Worm (Caenorhabditis elegans) whole organism, L4 larva: Measurements from ENCODE around the gene K06H6.1.

ENCODE experiments used
- F37D6.2 ChIP-seq: sonication (generic microtip); optimal IDR thresholded peaks from 2 replicates; lab custom pipeline; 2016; ENCODE audit warnings: mild to moderate bottlenecking, missing genetic modification characterization, missing compliant biosample characterization
- R02D3.7 ChIP-seq: fragments of 150-350 bp; sonication (generic microtip); optimal IDR thresholded peaks from 3 replicates; lab custom pipeline; 2014; ENCODE audit warnings: missing biosample characterization, missing genetic modification characterization
- Y5F2A.4 ChIP-seq: fragments of 200-800 bp; sonication (Bioruptor generic); optimal IDR thresholded peaks from 2 replicates; lab custom pipeline; 2018; ENCODE audit warnings: mild to moderate bottlenecking, missing genetic modification characterization, missing compliant biosample characterization
- aha-1 ChIP-seq: fragments of 150-350 bp; peaks from one replicate; lab custom pipeline; 2014; ENCODE audit warnings: missing biosample characterization, missing genetic modification characterization
- aly-2 ChIP-seq: sonication (generic microtip); optimal IDR thresholded peaks from 2 replicates; lab custom pipeline; 2018; ENCODE audit warnings: missing biosample characterization, missing genetic modification characterization
- ama-1 ChIP-seq: fragments of 150-350 bp; optimal IDR thresholded peaks from 2 replicates; lab custom pipeline; 2014; ENCODE audit warnings: inconsistent platforms, mixed read lengths
- ceh-32 ChIP-seq: sonication (generic microtip); optimal IDR thresholded peaks from 2 replicates; lab custom pipeline; 2016; ENCODE audit warnings: mild to moderate bottlenecking, missing genetic modification characterization, missing compliant biosample characterization; ENCODE audit not compliant: poor library complexity
- ceh-44 ChIP-seq: fragments of 200-800 bp; sonication (Bioruptor generic); IDR thresholded peaks from 2 replicates; pipeline ENCODE4 v1.3.6; 2022; ENCODE audit warnings: missing genetic modification reagents, missing genetic modification characterization, missing compliant biosample characterization
- ces-1 ChIP-seq: fragments of 150-350 bp; sonication (generic microtip); optimal IDR thresholded peaks from 4 replicates; lab custom pipeline; 2014; ENCODE audit warnings: missing biosample characterization, missing genetic modification reagents, missing genetic modification characterization
- daf-16 ChIP-seq, 3 experiments: sonication (generic microtip); optimal IDR thresholded peaks; 2 replicates each; lab custom pipeline; 2016 to 2017; ENCODE audit warnings: missing genetic modification characterization in 3 of 3, missing genetic modification reagents in 3 of 3, mild to moderate bottlenecking in 2 of 3, missing compliant biosample characterization in 2 of 3, missing biosample characterization in 1 of 3, moderate library complexity in 1 of 3
- daf-8 ChIP-seq: fragments of 200-800 bp; sonication (Bioruptor generic); IDR thresholded peaks from 2 replicates; pipeline ENCODE4 v1.3.6; 2022; ENCODE audit warnings: missing genetic modification characterization, missing compliant biosample characterization
- gei-8 ChIP-seq: fragments of 200-800 bp; sonication (Bioruptor generic); optimal IDR thresholded peaks from 2 replicates; lab custom pipeline; 2018; ENCODE audit warnings: mild to moderate bottlenecking, missing genetic modification characterization, missing compliant biosample characterization
- hlh-11 ChIP-seq: fragments of 200-800 bp; sonication (Bioruptor generic); optimal IDR thresholded peaks from 2 replicates; lab custom pipeline; 2018; ENCODE audit warnings: mild to moderate bottlenecking, missing genetic modification characterization, missing compliant biosample characterization
- hlh-30 ChIP-seq: sonication (generic microtip); optimal IDR thresholded peaks from 2 replicates; lab custom pipeline; 2017; ENCODE audit warnings: antibody characterized with exemption, mild to moderate bottlenecking, missing genetic modification characterization, missing compliant biosample characterization; ENCODE audit not compliant: insufficient read depth
- hmg-1.1 ChIP-seq: fragments of 200-800 bp; sonication (Bioruptor generic); IDR thresholded peaks from 2 replicates; pipeline ENCODE4 v1.3.6; 2022; ENCODE audit warnings: missing genetic modification reagents, missing genetic modification characterization, missing compliant biosample characterization
- jun-1 ChIP-seq: fragments of 150-350 bp; optimal IDR thresholded peaks from 2 replicates; lab custom pipeline; 2014; ENCODE audit warnings: missing biosample characterization, missing genetic modification reagents, missing genetic modification characterization
- lin-15B ChIP-seq: fragments of 150-350 bp; sonication (generic microtip); optimal IDR thresholded peaks from 3 replicates; lab custom pipeline; 2014; ENCODE audit warnings: missing biosample characterization, missing genetic modification characterization
- lin-39 ChIP-seq: fragments of 150-350 bp; optimal IDR thresholded peaks from 2 replicates; lab custom pipeline; 2014; ENCODE audit warnings: missing biosample characterization, missing genetic modification reagents, missing genetic modification characterization
- mdl-1 ChIP-seq, 2 experiments: fragments of 150-350 bp in 1 of 2; sonication (generic microtip) in 1 of 2; optimal IDR thresholded peaks; 2 replicates each; lab custom pipeline; 2014 to 2017; ENCODE audit warnings: missing biosample characterization in 2 of 2, missing genetic modification characterization in 2 of 2
- mep-1 ChIP-seq: fragments of 150-350 bp; sonication (generic microtip); optimal IDR thresholded peaks from 3 replicates; lab custom pipeline; 2014; ENCODE audit warnings: missing biosample characterization, missing genetic modification characterization
- mxl-3 ChIP-seq: fragments of 200-800 bp; sonication (Bioruptor generic); optimal IDR thresholded peaks from 2 replicates; lab custom pipeline; 2018; ENCODE audit warnings: mild to moderate bottlenecking, missing genetic modification characterization, missing compliant biosample characterization
- nhr-10 ChIP-seq: fragments of 150-350 bp; optimal IDR thresholded peaks from 2 replicates; lab custom pipeline; 2014; ENCODE audit warnings: missing biosample characterization, missing genetic modification characterization
- nhr-11 ChIP-seq: fragments of 150-350 bp; optimal IDR thresholded peaks from 2 replicates; lab custom pipeline; 2014; ENCODE audit warnings: missing biosample characterization, missing genetic modification characterization
- nhr-237 ChIP-seq: sonication (generic microtip); optimal IDR thresholded peaks from 2 replicates; lab custom pipeline; 2017; ENCODE audit warnings: missing biosample characterization, missing genetic modification characterization
- nhr-25 ChIP-seq: sonication (generic microtip); optimal IDR thresholded peaks from 2 replicates; lab custom pipeline; 2017; ENCODE audit warnings: missing genetic modification characterization, mild to moderate bottlenecking, missing compliant biosample characterization, antibody characterized with exemption, moderate library complexity, borderline replicate concordance; ENCODE audit not compliant: insufficient read depth
- nhr-28 ChIP-seq: fragments of 150-350 bp; optimal IDR thresholded peaks from 2 replicates; lab custom pipeline; 2014; ENCODE audit warnings: missing biosample characterization, missing genetic modification characterization
- nhr-48 ChIP-seq: sonication (generic microtip); optimal IDR thresholded peaks from 2 replicates; lab custom pipeline; 2016; ENCODE audit warnings: mild to moderate bottlenecking, missing genetic modification characterization, missing compliant biosample characterization
- nhr-76 ChIP-seq: fragments of 150-350 bp; optimal IDR thresholded peaks from 2 replicates; lab custom pipeline; 2014; ENCODE audit warnings: missing biosample characterization, missing genetic modification characterization
- nhr-77 ChIP-seq: fragments of 150-350 bp; optimal IDR thresholded peaks from 2 replicates; lab custom pipeline; 2014; ENCODE audit warnings: missing biosample characterization, missing genetic modification characterization
- set-16 ChIP-seq: fragments of 200-800 bp; sonication (Bioruptor generic); IDR thresholded peaks from 2 replicates; pipeline ENCODE4 v1.3.6; 2022; ENCODE audit warnings: missing genetic modification reagents, missing genetic modification characterization, missing compliant biosample characterization
- skn-1 ChIP-seq: fragments of 150-350 bp; optimal IDR thresholded peaks from 2 replicates; lab custom pipeline; 2014; ENCODE audit warnings: missing biosample characterization, missing genetic modification characterization
- snpc-4 ChIP-seq: fragments of 150-350 bp; optimal IDR thresholded peaks from 2 replicates; lab custom pipeline; 2014; ENCODE audit warnings: missing biosample characterization, missing genetic modification characterization
- zfp-3 ChIP-seq: fragments of 200-800 bp; sonication (Bioruptor generic); conservative IDR thresholded peaks from 2 replicates; pipeline ENCODE4 v1.3.6; 2022; ENCODE audit warnings: missing genetic modification reagents, missing genetic modification characterization, missing compliant biosample characterization
- zip-2 ChIP-seq: fragments of 150-350 bp; optimal IDR thresholded peaks from 2 replicates; lab custom pipeline; 2014; ENCODE audit warnings: missing biosample characterization, missing genetic modification characterization

Gene K06H6.1

DNA sequence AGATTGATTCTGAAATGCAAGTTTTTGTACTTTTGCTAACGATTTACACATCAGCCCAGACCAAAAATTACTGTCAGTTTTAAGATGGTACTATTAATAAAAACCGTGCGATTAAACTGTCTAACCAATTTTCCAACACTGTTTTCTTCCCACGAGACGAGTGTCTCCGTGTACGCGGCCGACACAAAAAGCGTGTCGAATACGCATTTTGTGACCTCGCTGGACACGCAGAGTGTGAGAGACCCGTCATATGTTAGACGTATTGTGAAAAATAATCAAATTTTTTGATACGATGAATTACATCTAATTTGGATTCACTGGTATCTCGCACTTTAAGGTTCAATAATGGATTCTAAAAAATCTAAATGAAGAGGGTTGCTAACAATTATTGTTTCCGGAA lies 47.7 kb downstream of the K06H6.1 start (continued):
- peak; percentile 5 for TF ChIP-seq mep-1 (tag; lab: Kevin White, UChicago)
- TF ChIP-seq nhr-77 (tag; lab: Kevin White, UChicago), result peak; percentile 85
- TF ChIP-seq hlh-11 (tag; lab: Kevin White, UChicago), result peak; percentile 84
- no peak for TF ChIP-seq daf-16 (GFP tag; optimal IDR thresholded peaks at IDR 0.05; lab: Kevin White, UChicago)
- peak; percentile 40 for TF ChIP-seq daf-16 (tag; optimal IDR thresholded peaks at IDR 0.05; lab: Kevin White, UChicago)
- TF ChIP-seq nhr-76, result no peak
- peak; percentile 15 to 74 for TF ChIP-seq mdl-1 (tag; optimal IDR thresholded peaks at IDR 0.05; lab: Kevin White, UChicago)
- TF ChIP-seq ceh-44 (GFP tag; lab: Robert Waterston, UW), result no peak
- TF ChIP-seq nhr-28, result peak; percentile 98
- TF ChIP-seq nhr-10 (tag; lab: Kevin White, UChicago), result no peak
- peak; percentile 87 for TF ChIP-seq hlh-30 (tag; lab: Kevin White, UChicago)
- no peak for TF ChIP-seq gei-8
- TF ChIP-seq snpc-4 (tag; lab: Kevin White, UChicago), result no peak

DNA sequence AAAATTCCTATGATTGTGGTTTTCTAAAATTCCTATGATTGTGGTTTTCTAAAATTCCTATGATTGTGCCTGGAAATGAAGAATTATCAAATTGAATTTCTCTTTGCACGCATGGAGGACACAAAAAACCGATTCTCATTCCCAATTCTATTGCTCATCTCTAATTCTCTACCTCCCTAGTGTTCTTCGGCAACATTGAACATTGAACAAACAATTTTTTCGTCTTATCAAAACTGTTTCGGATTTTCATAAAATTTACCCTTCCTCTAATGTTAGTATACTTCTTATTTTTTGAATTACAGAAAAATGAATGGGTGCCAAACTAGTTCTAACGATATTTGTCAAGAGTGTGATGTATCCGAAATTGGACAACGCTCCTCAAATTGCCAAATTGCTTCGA lies 48.4 kb downstream of the K06H6.1 start, which contains the start of gene pals-31:
Gene pals-31, plus strand, starts transcription at position 301 of the 400 bp plus-strand sequence.
- TF ChIP-seq ama-1 (lab: Kevin White, UChicago), result no peak
- no peak for TF ChIP-seq nhr-76
- TF ChIP-seq nhr-11 (tag; lab: Kevin White, UChicago), result no peak
- TF ChIP-seq hmg-1.1 (GFP tag; lab: Robert Waterston, UW), result no peak
- TF ChIP-seq Y5F2A.4 (GFP tag; lab: Kevin White, UChicago), result no peak
- TF ChIP-seq mep-1 (tag; lab: Kevin White, UChicago), result no peak
- no peak for TF ChIP-seq lin-39 (tag; lab: Kevin White, UChicago)
- no peak for TF ChIP-seq nhr-48
- no peak for TF ChIP-seq daf-8 (GFP tag; lab: Robert Waterston, UW)
- no peak for TF ChIP-seq nhr-25 (tag; lab: Kevin White, UChicago)
- no peak for TF ChIP-seq aly-2 (tag; lab: Kevin White, UChicago)
- no peak for TF ChIP-seq R02D3.7 (tag; lab: Kevin White, UChicago)
- no peak for TF ChIP-seq zip-2 (tag; lab: Kevin White, UChicago)
- no peak for TF ChIP-seq skn-1
- no peak for TF ChIP-seq lin-15B (tag; lab: Kevin White, UChicago)
- TF ChIP-seq F37D6.2 (tag; lab: Kevin White, UChicago), result no peak
- no peak for TF ChIP-seq zfp-3 (GFP tag; lab: Robert Waterston, UW)
- TF ChIP-seq jun-1 (tag; lab: Kevin White, UChicago), result no peak
- TF ChIP-seq gei-8, result no peak

DNA sequence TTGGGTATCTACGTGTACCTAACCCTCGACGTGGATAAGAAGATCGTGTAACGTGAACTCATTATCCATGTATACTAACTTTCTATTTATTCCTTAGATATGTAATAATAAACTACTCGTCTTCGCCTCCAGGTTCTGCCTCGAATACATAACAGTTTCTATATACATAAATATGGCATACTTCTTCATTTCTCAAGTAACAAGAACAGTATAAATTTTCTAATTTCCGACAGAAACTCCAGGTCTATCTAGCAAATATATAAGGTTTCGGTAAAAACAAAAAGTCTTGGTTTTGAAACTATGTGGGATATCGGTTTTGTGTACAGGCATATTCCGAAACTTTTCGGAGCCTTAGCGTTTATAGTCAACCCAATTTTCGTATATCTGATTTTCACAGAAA lies 50.4 kb downstream of the K06H6.1 start, which contains the start of gene srj-37:
Gene srj-37, plus strand, starts transcription at position 301 of the 400 bp plus-strand sequence.
- TF ChIP-seq aha-1, result no peak
- TF ChIP-seq set-16, result no peak
- no peak for TF ChIP-seq nhr-25 (tag; lab: Kevin White, UChicago)
- no peak for TF ChIP-seq ces-1 (GFP tag; lab: Kevin White, UChicago)
- no peak for TF ChIP-seq nhr-28
- no peak for TF ChIP-seq hlh-11 (tag; lab: Kevin White, UChicago)
- no peak for TF ChIP-seq zfp-3 (GFP tag; lab: Robert Waterston, UW)
- no peak for TF ChIP-seq ceh-32
- no peak for TF ChIP-seq mxl-3 (GFP tag; lab: Kevin White, UChicago)
- no peak for TF ChIP-seq nhr-237
- TF ChIP-seq mdl-1 (tag; optimal IDR thresholded peaks at IDR 0.05; lab: Kevin White, UChicago), result no peak
- no peak for TF ChIP-seq gei-8
- TF ChIP-seq, all 104 proteins: peak for 0
